Worm (Caenorhabditis elegans) whole organism, L2 larva: ENCODE measurements around the gene men-1.

Source experiments
- C34F6.9 ChIP-seq: fragments of 150-350 bp; optimal IDR thresholded peaks from 2 replicates; lab custom pipeline; 2014; ENCODE audit warnings: missing biosample characterization, missing genetic modification characterization
- F13H6.1 ChIP-seq: sonication (generic microtip); optimal IDR thresholded peaks from 2 replicates; lab custom pipeline; 2016; ENCODE audit warnings: missing genetic modification characterization, missing compliant biosample characterization
- R02D3.7 ChIP-seq: fragments of 150-350 bp; optimal IDR thresholded peaks from 2 replicates; lab custom pipeline; 2014; ENCODE audit warnings: missing biosample characterization, missing genetic modification characterization
- Y55F3AM.14 ChIP-seq: fragments of 200-800 bp; sonication (Bioruptor generic); optimal IDR thresholded peaks from 2 replicates; lab custom pipeline; 2018; ENCODE audit warnings: mild to moderate bottlenecking, missing genetic modification characterization, missing compliant biosample characterization
- ZK546.5 ChIP-seq: sonication (generic microtip); optimal IDR thresholded peaks from 2 replicates; lab custom pipeline; 2017; ENCODE audit warnings: missing biosample characterization, missing genetic modification characterization
- alr-1 ChIP-seq: fragments of 150-350 bp; optimal IDR thresholded peaks from 2 replicates; lab custom pipeline; 2014; ENCODE audit warnings: missing biosample characterization, missing genetic modification characterization
- aly-2 ChIP-seq: fragments of 150-350 bp; optimal IDR thresholded peaks from 2 replicates; lab custom pipeline; 2014; ENCODE audit warnings: missing biosample characterization, missing genetic modification characterization
- ama-1 ChIP-seq: fragments of 150-350 bp; optimal IDR thresholded peaks from 2 replicates; lab custom pipeline; 2018; ENCODE audit warnings: inconsistent platforms
- blmp-1 ChIP-seq: sonication (generic microtip); optimal IDR thresholded peaks from 2 replicates; lab custom pipeline; 2017; ENCODE audit warnings: missing genetic modification characterization, mild to moderate bottlenecking, missing compliant biosample characterization, antibody characterized with exemption, moderate library complexity; ENCODE audit not compliant: insufficient read depth
- ceh-16 ChIP-seq: fragments of 150-350 bp; optimal IDR thresholded peaks from 2 replicates; lab custom pipeline; 2014; ENCODE audit warnings: missing biosample characterization, missing genetic modification characterization
- ceh-82 ChIP-seq: fragments of 150-350 bp; optimal IDR thresholded peaks from 2 replicates; lab custom pipeline; 2014; ENCODE audit warnings: missing biosample characterization, missing genetic modification characterization
- crh-2 ChIP-seq: sonication (generic microtip); optimal IDR thresholded peaks from 2 replicates; lab custom pipeline; 2017; ENCODE audit warnings: missing biosample characterization, missing genetic modification characterization
- dmd-4 ChIP-seq: sonication (generic microtip); optimal IDR thresholded peaks from 2 replicates; lab custom pipeline; 2017; ENCODE audit warnings: missing biosample characterization, missing genetic modification characterization
- egl-27 ChIP-seq: sonication (generic microtip); optimal IDR thresholded peaks from 3 replicates; lab custom pipeline; 2017; ENCODE audit warnings: missing biosample characterization, missing genetic modification reagents, missing genetic modification characterization
- elt-1 ChIP-seq: fragments of 150-350 bp; optimal IDR thresholded peaks from 2 replicates; lab custom pipeline; 2014; ENCODE audit warnings: missing biosample characterization, missing genetic modification characterization
- elt-3 ChIP-seq: sonication (generic microtip); optimal IDR thresholded peaks from 2 replicates; lab custom pipeline; 2017; ENCODE audit warnings: missing biosample characterization, missing genetic modification characterization
- fos-1 ChIP-seq: fragments of 150-350 bp; optimal IDR thresholded peaks from 2 replicates; lab custom pipeline; 2014; ENCODE audit warnings: missing biosample characterization, missing genetic modification characterization
- gmeb-1 ChIP-seq: fragments of 150-350 bp; optimal IDR thresholded peaks from 2 replicates; lab custom pipeline; 2014; ENCODE audit warnings: missing biosample characterization, missing genetic modification characterization
- lin-11 ChIP-seq: fragments of 150-350 bp; sonication (generic microtip); optimal IDR thresholded peaks from 2 replicates; lab custom pipeline; 2014; ENCODE audit warnings: missing biosample characterization, missing genetic modification characterization, inconsistent platforms, mixed read lengths
- lin-13 ChIP-seq: fragments of 150-350 bp; optimal IDR thresholded peaks from 2 replicates; lab custom pipeline; 2014; ENCODE audit warnings: missing biosample characterization, missing genetic modification reagents, missing genetic modification characterization
- lin-39 ChIP-seq: fragments of 150-350 bp; optimal IDR thresholded peaks from 2 replicates; lab custom pipeline; 2014; ENCODE audit warnings: missing biosample characterization, missing genetic modification reagents, missing genetic modification characterization
- lsy-2 ChIP-seq, 2 experiments: fragments of 150-350 bp in 1 of 2; sonication (generic microtip) in 1 of 2; optimal IDR thresholded peaks; 2 replicates each; lab custom pipeline; 2014 to 2017; ENCODE audit warnings: missing biosample characterization in 2 of 2, missing genetic modification characterization in 2 of 2
- mab-5 ChIP-seq: fragments of 150-350 bp; optimal IDR thresholded peaks from 2 replicates; lab custom pipeline; 2014; ENCODE audit warnings: missing biosample characterization, missing genetic modification characterization
- mbf-1 ChIP-seq: sonication (generic microtip); optimal IDR thresholded peaks from 2 replicates; lab custom pipeline; 2017; ENCODE audit warnings: missing biosample characterization, missing genetic modification characterization
- mdl-1 ChIP-seq, 2 experiments: fragments of 150-350 bp in 1 of 2; sonication (generic microtip) in 1 of 2; optimal IDR thresholded peaks; 2 replicates each; lab custom pipeline; 2017; ENCODE audit warnings: missing biosample characterization in 2 of 2, missing genetic modification characterization in 2 of 2
- nhr-10 ChIP-seq: sonication (generic microtip); optimal IDR thresholded peaks from 2 replicates; lab custom pipeline; 2017; ENCODE audit warnings: missing biosample characterization, missing genetic modification characterization
- nhr-11 ChIP-seq: fragments of 150-350 bp; optimal IDR thresholded peaks from 2 replicates; lab custom pipeline; 2014; ENCODE audit warnings: missing biosample characterization, missing genetic modification characterization
- nhr-12 ChIP-seq: fragments of 150-350 bp; optimal IDR thresholded peaks from 2 replicates; lab custom pipeline; 2014; ENCODE audit warnings: missing biosample characterization, missing genetic modification characterization
- nhr-129 ChIP-seq: fragments of 150-350 bp; optimal IDR thresholded peaks from 2 replicates; lab custom pipeline; 2014; ENCODE audit warnings: missing biosample characterization, missing genetic modification characterization
- nhr-21 ChIP-seq: fragments of 150-350 bp; optimal IDR thresholded peaks from 2 replicates; lab custom pipeline; 2014; ENCODE audit warnings: missing biosample characterization, missing genetic modification characterization
- nhr-23 ChIP-seq: fragments of 150-350 bp; optimal IDR thresholded peaks from 2 replicates; lab custom pipeline; 2014; ENCODE audit warnings: missing biosample characterization, missing genetic modification reagents, missing genetic modification characterization
- nhr-237 ChIP-seq: fragments of 150-350 bp; optimal IDR thresholded peaks from 2 replicates; lab custom pipeline; 2014; ENCODE audit warnings: missing biosample characterization, missing genetic modification characterization
- nhr-25 ChIP-seq: fragments of 150-350 bp; sonication (generic microtip); optimal IDR thresholded peaks from 3 replicates; lab custom pipeline; 2014; ENCODE audit warnings: missing biosample characterization, missing genetic modification characterization
- nhr-6 ChIP-seq: fragments of 150-350 bp; optimal IDR thresholded peaks from 2 replicates; lab custom pipeline; 2014; ENCODE audit warnings: missing biosample characterization, missing genetic modification characterization
- nhr-77 ChIP-seq: fragments of 150-350 bp; optimal IDR thresholded peaks from 2 replicates; lab custom pipeline; 2014; ENCODE audit warnings: missing biosample characterization, missing genetic modification characterization
- peb-1 ChIP-seq: fragments of 150-350 bp; optimal IDR thresholded peaks from 2 replicates; lab custom pipeline; 2014; ENCODE audit warnings: missing biosample characterization, missing genetic modification characterization
- sem-4 ChIP-seq: fragments of 150-350 bp; optimal IDR thresholded peaks from 2 replicates; lab custom pipeline; 2014; ENCODE audit warnings: missing biosample characterization, missing genetic modification reagents, missing genetic modification characterization
- skn-1 ChIP-seq: sonication (generic microtip); optimal IDR thresholded peaks from 2 replicates; lab custom pipeline; 2017; ENCODE audit warnings: missing biosample characterization, missing genetic modification characterization
- sma-3 ChIP-seq: sonication (generic microtip); optimal IDR thresholded peaks from 2 replicates; lab custom pipeline; 2016; ENCODE audit warnings: missing genetic modification reagents, missing genetic modification characterization, missing compliant biosample characterization
- sma-9 ChIP-seq, 2 experiments: fragments of 150-350 bp in 1 of 2; sonication (generic microtip) in 1 of 2; optimal IDR thresholded peaks; 2 replicates each; lab custom pipeline; 2014 to 2016; ENCODE audit warnings: missing genetic modification characterization in 2 of 2, mild to moderate bottlenecking in 1 of 2, missing biosample characterization in 1 of 2, missing compliant biosample characterization in 1 of 2, missing genetic modification reagents in 1 of 2, moderate library complexity in 1 of 2
- snpc-4 ChIP-seq: fragments of 150-350 bp; optimal IDR thresholded peaks from 2 replicates; lab custom pipeline; 2014; ENCODE audit warnings: missing biosample characterization, missing genetic modification characterization
- unc-39 ChIP-seq: fragments of 150-350 bp; optimal IDR thresholded peaks from 2 replicates; lab custom pipeline; 2014; ENCODE audit warnings: missing biosample characterization, missing genetic modification characterization
- unc-55 ChIP-seq: fragments of 150-350 bp; sonication (generic microtip); optimal IDR thresholded peaks from 3 replicates; lab custom pipeline; 2014; ENCODE audit warnings: missing biosample characterization, missing genetic modification reagents, missing genetic modification characterization
- unc-62 ChIP-seq: fragments of 150-350 bp; optimal IDR thresholded peaks from 2 replicates; lab custom pipeline; 2014; ENCODE audit warnings: missing biosample characterization, missing genetic modification reagents, missing genetic modification characterization
- zag-1 ChIP-seq: fragments of 150-350 bp; optimal IDR thresholded peaks from 2 replicates; lab custom pipeline; 2014; ENCODE audit warnings: missing biosample characterization, missing genetic modification characterization
- ztf-1 ChIP-seq: fragments of 200-800 bp; sonication (Bioruptor generic); conservative IDR thresholded peaks from 2 replicates; pipeline ENCODE4 v1.3.6; 2022; ENCODE audit warnings: missing genetic modification characterization, missing compliant biosample characterization
- ztf-11 ChIP-seq: sonication (generic microtip); optimal IDR thresholded peaks from 2 replicates; lab custom pipeline; 2017; ENCODE audit warnings: missing biosample characterization, missing genetic modification characterization
- ztf-4 ChIP-seq: fragments of 150-350 bp; optimal IDR thresholded peaks from 2 replicates; lab custom pipeline; 2014; ENCODE audit warnings: missing biosample characterization, missing genetic modification characterization

The men-1 gene

DNA sequence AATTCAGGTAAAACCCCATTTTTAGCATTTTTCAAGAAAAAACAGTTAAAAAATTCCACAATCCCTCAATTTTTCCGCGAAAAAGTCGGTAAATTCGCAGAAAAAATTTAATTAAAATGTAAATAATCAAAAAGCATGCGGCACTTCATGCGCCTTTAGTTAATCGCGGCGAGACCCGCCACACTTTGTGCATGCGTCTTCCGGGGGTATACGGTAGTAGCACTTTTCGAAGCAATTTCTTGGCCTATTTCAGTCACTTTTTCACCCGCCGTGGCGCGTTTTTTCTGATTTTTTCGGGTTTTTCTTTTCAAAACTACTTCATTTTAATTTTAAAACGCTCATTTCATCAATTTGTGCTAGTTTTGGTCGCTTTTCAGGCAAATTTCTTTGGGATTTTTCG lies 13.3 kb upstream of the men-1 start:
- TF ChIP-seq sma-3 (no peak), nhr-129 (no peak), skn-1 (tag; lab: Kevin White, UChicago) (no peak), mab-5 (tag; lab: Kevin White, UChicago) (no peak), nhr-11 (tag; lab: Kevin White, UChicago) (no peak), C34F6.9 (tag; lab: Kevin White, UChicago) (no peak), blmp-1 (tag; lab: Kevin White, UChicago) (no peak), lin-13 (GFP tag; lab: Kevin White, UChicago) (no peak), lin-11 (no peak), nhr-237 (tag; lab: Kevin White, UChicago) (no peak), nhr-6 (tag; lab: Kevin White, UChicago) (no peak), ztf-1 (GFP tag; lab: Robert Waterston, UW) (no peak), sem-4 (tag; lab: Kevin White, UChicago) (no peak), egl-27 (tag; lab: Kevin White, UChicago) (no peak), zag-1 (no peak), snpc-4 (tag; lab: Kevin White, UChicago) (no peak), sma-9 (GFP tag; optimal IDR thresholded peaks at IDR 0.05; lab: Kevin White, UChicago) (no peak), sma-9 (tag; optimal IDR thresholded peaks at IDR 0.05; lab: Kevin White, UChicago) (no peak)

DNA sequence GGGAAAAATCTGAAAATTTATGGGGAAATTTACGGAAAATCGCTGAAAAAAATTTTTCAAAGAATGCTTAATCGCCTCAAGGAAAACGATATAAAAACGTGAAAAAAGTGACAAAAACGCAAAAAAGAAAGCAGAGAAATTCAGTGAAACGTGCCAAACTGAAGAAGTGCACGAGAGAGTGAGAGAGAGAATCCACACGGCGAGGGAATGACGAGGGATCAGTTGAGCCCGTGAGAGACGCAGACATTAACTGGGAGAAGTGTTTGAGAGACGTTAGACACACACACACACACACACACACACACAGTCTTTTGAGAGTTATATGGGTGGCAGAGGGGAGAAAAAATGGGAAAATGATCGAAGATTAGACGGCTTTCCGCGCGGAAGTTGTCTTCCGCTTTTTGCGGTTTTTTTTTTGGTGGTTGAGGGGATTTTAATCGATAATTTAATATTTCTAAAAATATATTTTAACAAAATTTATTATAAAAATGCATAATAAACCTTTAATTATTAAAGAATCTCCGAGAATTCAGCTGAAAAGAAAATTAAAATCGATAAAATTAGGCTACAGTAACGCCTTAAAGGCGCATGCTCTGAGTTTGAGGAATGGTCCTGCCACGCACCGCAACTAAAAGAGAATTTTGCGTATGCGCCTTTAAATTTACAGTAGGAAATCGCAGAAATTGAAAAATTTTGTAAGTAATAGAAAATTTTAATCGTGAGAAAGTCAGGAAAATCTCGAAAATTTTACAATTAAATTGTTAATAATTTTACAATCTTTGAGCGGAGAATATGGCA lies 10.7 kb upstream of the men-1 start:
- TF ChIP-seq lsy-2 (tag; optimal IDR thresholded peaks at IDR 0.05; lab: Kevin White, UChicago) (peak in 1 of 2 experiments; percentile 78), R02D3.7 (tag; lab: Kevin White, UChicago) (no peak), nhr-10 (no peak), lin-13 (GFP tag; lab: Kevin White, UChicago) (peak; percentile 56), Y55F3AM.14 (GFP tag; lab: Kevin White, UChicago) (no peak), ceh-82 (tag; lab: Kevin White, UChicago) (no peak), snpc-4 (tag; lab: Kevin White, UChicago) (peak; percentile 22), nhr-12 (tag; lab: Kevin White, UChicago) (no peak), ztf-4 (no peak), C34F6.9 (tag; lab: Kevin White, UChicago) (peak; percentile 88), aly-2 (tag; lab: Kevin White, UChicago) (no peak), ceh-16 (tag; lab: Kevin White, UChicago) (no peak), sma-9 (GFP tag; optimal IDR thresholded peaks at IDR 0.05; lab: Kevin White, UChicago) (peak; percentile 33), sma-9 (tag; optimal IDR thresholded peaks at IDR 0.05; lab: Kevin White, UChicago) (no peak), zag-1 (peak; percentile 53), ztf-11 (tag; lab: Kevin White, UChicago) (no peak), crh-2 (tag; lab: Kevin White, UChicago) (peak; percentile 77), sma-3 (no peak), nhr-25 (tag; lab: Kevin White, UChicago) (peak; percentile 19), sem-4 (tag; lab: Kevin White, UChicago) (peak; percentile 12), unc-55 (GFP tag; lab: Kevin White, UChicago) (peak; percentile 73), mbf-1 (no peak), nhr-11 (tag; lab: Kevin White, UChicago) (no peak), nhr-23 (tag; lab: Kevin White, UChicago) (no peak), elt-1 (tag; lab: Kevin White, UChicago) (no peak), ZK546.5 (tag; lab: Kevin White, UChicago) (no peak), unc-62 (GFP tag; lab: Kevin White, UChicago) (no peak), nhr-237 (tag; lab: Kevin White, UChicago) (no peak), egl-27 (tag; lab: Kevin White, UChicago) (no peak), skn-1 (tag; lab: Kevin White, UChicago) (no peak), ztf-1 (GFP tag; lab: Robert Waterston, UW) (no peak), unc-39 (no peak), F13H6.1 (peak; percentile 57), mdl-1 (tag; optimal IDR thresholded peaks at IDR 0.05; lab: Kevin White, UChicago) (peak; percentile 47), nhr-129 (peak; percentile 78), peb-1 (tag; lab: Kevin White, UChicago) (no peak), lin-11 (no peak), nhr-21 (peak; percentile 13), mab-5 (tag; lab: Kevin White, UChicago) (no peak), nhr-77 (tag; lab: Kevin White, UChicago) (no peak), dmd-4 (tag; lab: Kevin White, UChicago) (no peak), gmeb-1 (tag; lab: Kevin White, UChicago) (peak; percentile 31), blmp-1 (tag; lab: Kevin White, UChicago) (peak; percentile 64), elt-3 (tag; lab: Kevin White, UChicago) (no peak), alr-1 (no peak), nhr-6 (tag; lab: Kevin White, UChicago) (no peak), fos-1 (tag; lab: Kevin White, UChicago) (peak; percentile 61), ama-1 (peak; percentile 69), lin-39 (tag; lab: Kevin White, UChicago) (no peak)
- TF ChIP-seq, all 48 proteins: peak for 18
